Worm (Caenorhabditis elegans): ENCODE data around the gene ceh-30.

DNA sequence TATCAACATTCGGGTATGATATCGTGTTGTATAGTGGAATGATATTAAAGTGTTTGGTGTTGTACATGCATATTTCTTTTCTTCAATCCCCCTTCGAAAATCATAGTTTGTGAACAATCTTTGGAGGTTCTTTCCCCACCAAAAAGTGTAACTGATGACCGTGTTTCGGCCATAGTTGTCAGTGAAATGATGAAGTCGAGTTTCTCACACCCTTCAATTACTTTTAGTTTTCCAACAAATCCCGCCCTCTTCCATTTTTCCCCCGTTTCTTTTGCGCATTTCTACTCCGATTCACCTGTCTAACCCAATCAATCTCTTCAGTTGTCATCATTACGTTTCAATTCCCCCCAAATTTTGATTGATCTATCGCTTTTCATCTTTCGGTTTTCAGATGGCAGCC is 38.2 kb upstream of the ceh-30 start:
- TF ChIP-seq T22C8.4 (GFP tag; IDR thresholded peaks at IDR 0.05) (no peak), klf-2 (GFP tag; conservative IDR thresholded peaks at IDR 0.05) (no peak), flt-1 (GFP tag; IDR thresholded peaks at IDR 0.05) (no peak), med-1 (GFP tag; optimal IDR thresholded peaks at IDR 0.05; ENCODE audit: insufficient read depth) (no peak), ztf-29 (GFP tag; IDR thresholded peaks at IDR 0.05) (no peak), tab-1 (GFP tag; IDR thresholded peaks at IDR 0.05) (no peak), ztf-23 (GFP tag; IDR thresholded peaks at IDR 0.05) (no peak), cog-1 (tag; optimal IDR thresholded peaks at IDR 0.05) (no peak)

Data from whole organism, midembryonic.